Worm (Caenorhabditis elegans): ENCODE data around the gene flp-5.
A peak's percentile ranks its signal among the peaks of the same experiment; 100 is the strongest.

flp-5 gene

ce11 chrX:8563663-8564450, 35.8 kb downstream of the flp-5 start:
- TF ChIP-seq sma-3 (GFP tag; optimal IDR thresholded peaks at IDR 0.05) (peak; percentile 27), fos-1 (tag; optimal IDR thresholded peaks at IDR 0.05) (peak; percentile 75), lin-11 (tag; optimal IDR thresholded peaks at IDR 0.05) (no peak)

- TF ChIP-seq sem-4 (tag; optimal IDR thresholded peaks at IDR 0.05) (no peak), nhr-23 (tag; optimal IDR thresholded peaks at IDR 0.05) (no peak), unc-62 (GFP tag; optimal IDR thresholded peaks at IDR 0.05) (no peak), fos-1 (tag; optimal IDR thresholded peaks at IDR 0.05) (peak; percentile 54), nhr-11 (tag; optimal IDR thresholded peaks at IDR 0.05) (no peak), lsy-2 (tag; optimal IDR thresholded peaks at IDR 0.05) (no peak), Y55F3AM.14 (GFP tag; optimal IDR thresholded peaks at IDR 0.05) (no peak), ceh-82 (tag; optimal IDR thresholded peaks at IDR 0.05) (no peak), mdl-1 (tag; optimal IDR thresholded peaks at IDR 0.05) (no peak), sma-9 (GFP tag; optimal IDR thresholded peaks at IDR 0.05) (peak; percentile 11), sma-9 (tag; optimal IDR thresholded peaks at IDR 0.05) (no peak), snpc-4 (tag; optimal IDR thresholded peaks at IDR 0.05) (no peak), lin-39 (tag; optimal IDR thresholded peaks at IDR 0.05) (no peak), gmeb-1 (tag; optimal IDR thresholded peaks at IDR 0.05) (peak; percentile 10), dmd-4 (tag; optimal IDR thresholded peaks at IDR 0.05) (no peak), ama-1 (optimal IDR thresholded peaks at IDR 0.05) (no peak), C34F6.9 (tag; optimal IDR thresholded peaks at IDR 0.05) (no peak), F13H6.1 (tag; optimal IDR thresholded peaks at IDR 0.05) (peak; percentile 31), sma-3 (GFP tag; optimal IDR thresholded peaks at IDR 0.05) (no peak), blmp-1 (tag; optimal IDR thresholded peaks at IDR 0.05; ENCODE audit: insufficient read depth) (peak; percentile 67), zag-1 (tag; optimal IDR thresholded peaks at IDR 0.05) (no peak), egl-27 (tag; optimal IDR thresholded peaks at IDR 0.05) (no peak), nhr-21 (tag; optimal IDR thresholded peaks at IDR 0.05) (no peak), peb-1 (tag; optimal IDR thresholded peaks at IDR 0.05) (no peak), elt-3 (tag; optimal IDR thresholded peaks at IDR 0.05) (no peak), ceh-16 (tag; optimal IDR thresholded peaks at IDR 0.05) (no peak), nhr-237 (tag; optimal IDR thresholded peaks at IDR 0.05) (no peak), crh-2 (tag; optimal IDR thresholded peaks at IDR 0.05) (no peak), ztf-11 (tag; optimal IDR thresholded peaks at IDR 0.05) (no peak), mbf-1 (tag; optimal IDR thresholded peaks at IDR 0.05) (no peak), nhr-77 (tag; optimal IDR thresholded peaks at IDR 0.05) (no peak), lin-13 (GFP tag; optimal IDR thresholded peaks at IDR 0.05) (no peak), nhr-12 (tag; optimal IDR thresholded peaks at IDR 0.05) (no peak), nhr-129 (tag; optimal IDR thresholded peaks at IDR 0.05) (no peak), ztf-4 (tag; optimal IDR thresholded peaks at IDR 0.05) (no peak), nhr-25 (tag; optimal IDR thresholded peaks at IDR 0.05) (peak; percentile 5)
Observed at ce11 chrX:8564451-8564795, 36.4 kb downstream of the flp-5 start.

- TF ChIP-seq elt-1 (tag; optimal IDR thresholded peaks at IDR 0.05) (no peak), F13H6.1 (tag; optimal IDR thresholded peaks at IDR 0.05) (peak; percentile 87), sem-4 (tag; optimal IDR thresholded peaks at IDR 0.05) (peak; percentile 3), dmd-4 (tag; optimal IDR thresholded peaks at IDR 0.05) (no peak), mdl-1 (tag; optimal IDR thresholded peaks at IDR 0.05) (peak; percentile 32 to 60), zag-1 (tag; optimal IDR thresholded peaks at IDR 0.05) (peak; percentile 6), fos-1 (tag; optimal IDR thresholded peaks at IDR 0.05) (no peak), C34F6.9 (tag; optimal IDR thresholded peaks at IDR 0.05) (peak; percentile 25)
Observed at ce11 chrX:8565810-8566416, 37.9 kb downstream of the flp-5 start.

Measured in whole organism, L2 larva.